Fruit fly (Drosophila melanogaster): ENCODE data around the gene CG31955.

CG31955 gene

dm6 chr2L:3675770-3676169, 37.1 kb downstream of the CG31955 start (continued):
- TF ChIP-seq H2.0 (GFP tag; IDR thresholded peaks at IDR 0.05) (no peak), CG17359 (tag; optimal IDR thresholded peaks at IDR 0.05) (no peak), CG3838 (GFP tag; optimal IDR thresholded peaks at IDR 0.05) (no peak), Sry-β (GFP tag; optimal IDR thresholded peaks at IDR 0.05) (no peak), Hr78 (GFP tag; optimal IDR thresholded peaks at IDR 0.05) (no peak), az2 (GFP tag; optimal IDR thresholded peaks at IDR 0.05) (peak; percentile 6), CG9437 (GFP tag; optimal IDR thresholded peaks at IDR 0.05) (no peak), CG30431 (GFP tag; optimal IDR thresholded peaks at IDR 0.05) (peak; percentile 24), nau (GFP tag; optimal IDR thresholded peaks at IDR 0.05) (no peak), HmgD (GFP tag; optimal IDR thresholded peaks at IDR 0.05) (no peak), CG5245 (GFP tag; optimal IDR thresholded peaks at IDR 0.05) (peak; percentile 30), CG10462 (GFP tag; optimal IDR thresholded peaks at IDR 0.05) (no peak), Mad (GFP tag; optimal IDR thresholded peaks at IDR 0.05) (no peak), crp (GFP tag; optimal IDR thresholded peaks at IDR 0.05) (no peak), pum (GFP tag; optimal IDR thresholded peaks at IDR 0.05) (peak; percentile 19), cato (GFP tag; optimal IDR thresholded peaks at IDR 0.05; ENCODE audit: borderline replicate concordance) (no peak), CG7839 (tag; optimal IDR thresholded peaks at IDR 0.05) (no peak), ci (GFP tag; IDR thresholded peaks at IDR 0.05) (peak; percentile 69), CG1647 (GFP tag; optimal IDR thresholded peaks at IDR 0.05) (no peak), dan (GFP tag; IDR thresholded peaks at IDR 0.05) (no peak), CG17328 (GFP tag; IDR thresholded peaks at IDR 0.05) (peak; percentile 35; the same call in 1 of the 2 replicates), sc (optimal IDR thresholded peaks at IDR 0.05) (no peak), sc (GFP tag; optimal IDR thresholded peaks at IDR 0.05) (no peak), stc (GFP tag; IDR thresholded peaks at IDR 0.05) (no peak), CG2875 (GFP tag; optimal IDR thresholded peaks at IDR 0.05) (peak; percentile 13), NC2β (GFP tag; optimal IDR thresholded peaks at IDR 0.05) (no peak), ara (GFP tag; IDR thresholded peaks at IDR 0.05) (peak; percentile 49; the same call in 1 of the 2 replicates), CG4360 (GFP tag; IDR thresholded peaks at IDR 0.05) (no peak), Ravus (GFP tag; IDR thresholded peaks at IDR 0.05) (no peak), Poxn (GFP tag; IDR thresholded peaks at IDR 0.05) (no peak), Hsf (GFP tag; optimal IDR thresholded peaks at IDR 0.05) (peak; percentile 6), gcm (GFP tag; optimal IDR thresholded peaks at IDR 0.05) (no peak), CG14965 (GFP tag; optimal IDR thresholded peaks at IDR 0.05; ENCODE audit: borderline replicate concordance) (no peak), CG8944 (GFP tag; optimal IDR thresholded peaks at IDR 0.05) (no peak), Kr (GFP tag; optimal IDR thresholded peaks at IDR 0.05) (no peak), Jarid2 (GFP tag; optimal IDR thresholded peaks at IDR 0.05) (no peak), Gug (GFP tag; IDR thresholded peaks at IDR 0.05) (no peak), Chrac-16 (GFP tag; optimal IDR thresholded peaks at IDR 0.05) (peak; percentile 24), Ada2b (GFP tag; IDR thresholded peaks at IDR 0.05) (no peak), Ets65A (GFP tag) (peak; percentile 77), CG31388 (GFP tag; optimal IDR thresholded peaks at IDR 0.05) (no peak), Hr3 (GFP tag; optimal IDR thresholded peaks at IDR 0.05) (no peak), CG32772 (GFP tag; IDR thresholded peaks at IDR 0.05) (0 out of 2 replicates have a peak, but pooled peaks have one; percentile 7), CG9609 (GFP tag; optimal IDR thresholded peaks at IDR 0.05) (no peak), klu (GFP tag; IDR thresholded peaks at IDR 0.05) (no peak), TFAM (GFP tag; optimal IDR thresholded peaks at IDR 0.05) (no peak), CG6175 (GFP tag; IDR thresholded peaks at IDR 0.05) (no peak), Myb (GFP tag; optimal IDR thresholded peaks at IDR 0.05) (no peak), bcd (GFP tag; optimal IDR thresholded peaks at IDR 0.05) (peak; percentile 10), CG11695 (GFP tag; IDR thresholded peaks at IDR 0.05) (no peak), CG18262 (tag; optimal IDR thresholded peaks at IDR 0.05) (peak; percentile 53), Bdp1 (GFP tag; optimal IDR thresholded peaks at IDR 0.05) (no peak), CG14441 (GFP tag; IDR thresholded peaks at IDR 0.05) (0 out of 2 replicates have a peak, but pooled peaks have one; percentile 20)

Data from whole organism, embryonic.